Worm (Caenorhabditis elegans): ENCODE data around the gene F49C5.5.
"Not testable (repeated sequence)": the region's sequence is repeated elsewhere in the genome, so short reads cannot be mapped to it uniquely, and the experiment has no call there.

Gene F49C5.5

ce11 chrII:12541670-12542080, 4.6 kb downstream of the F49C5.5 start (continued):
- TF ChIP-seq unc-130 (GFP tag; optimal IDR thresholded peaks at IDR 0.05) (peak; percentile 62), zfp-2 (tag; optimal IDR thresholded peaks at IDR 0.05) (peak; percentile 23), lim-7 (GFP tag; IDR thresholded peaks at IDR 0.05) (peak; percentile 85), nhr-77 (tag; optimal IDR thresholded peaks at IDR 0.05) (peak; percentile 35), mes-2 (tag; optimal IDR thresholded peaks at IDR 0.05; ENCODE audit: poor library complexity, severe bottlenecking) (peak; percentile 42), hmg-1.1 (GFP tag; IDR thresholded peaks at IDR 0.05) (peak; percentile 55), egl-43 (GFP tag; IDR thresholded peaks at IDR 0.05) (peak; percentile 70; the same call in 1 of the 2 replicates), nhr-28 (tag; optimal IDR thresholded peaks at IDR 0.05) (peak; percentile 12), F49E8.2 (tag; optimal IDR thresholded peaks at IDR 0.05; ENCODE audit: borderline replicate concordance) (peak; percentile 51), ctbp-1 (GFP tag; IDR thresholded peaks at IDR 0.05) (peak; percentile 73), dve-1 (tag; optimal IDR thresholded peaks at IDR 0.05; ENCODE audit: insufficient read depth) (peak; percentile 74), spr-3 (GFP tag; optimal IDR thresholded peaks at IDR 0.05) (peak; percentile 47), F26F4.8 (GFP tag; conservative IDR thresholded peaks at IDR 0.05) (0 out of 2 replicates have a peak, but pooled peaks have one; percentile 8), F10B5.3 (tag; optimal IDR thresholded peaks at IDR 0.05) (peak; percentile 10), hif-1 (tag; optimal IDR thresholded peaks at IDR 0.05) (peak in 1 of 2 experiments; percentile 39), spr-1 (tag; optimal IDR thresholded peaks at IDR 0.05) (peak; percentile 49), pqm-1 (tag; optimal IDR thresholded peaks at IDR 0.05) (peak; percentile 11), snpc-1.2 (GFP tag; IDR thresholded peaks at IDR 0.05) (peak; percentile 66; the same call in 1 of the 2 replicates), ZK337.2 (GFP tag; IDR thresholded peaks at IDR 0.05) (0 out of 2 replicates have a peak, but pooled peaks have one; percentile 52), mxl-2 (GFP tag; conservative IDR thresholded peaks at IDR 0.05) (0 out of 2 replicates have a peak, but pooled peaks have one; percentile 27)

ce11 chrII:12539395-12539794, 6.9 kb downstream of the F49C5.5 start:
- no peak for TF ChIP-seq lim-7 (GFP tag; IDR thresholded peaks at IDR 0.05)
- TF ChIP-seq zag-1 (tag; optimal IDR thresholded peaks at IDR 0.05), result no peak
- TF ChIP-seq ceh-44 (GFP tag; IDR thresholded peaks at IDR 0.05), result no peak
- TF ChIP-seq ztf-7 (tag; optimal IDR thresholded peaks at IDR 0.05), result no peak
- no peak for TF ChIP-seq egl-27 (tag; optimal IDR thresholded peaks at IDR 0.05)
- TF ChIP-seq ceh-28 (tag; optimal IDR thresholded peaks at IDR 0.05), result no peak
- no peak for TF ChIP-seq nhr-25 (tag; optimal IDR thresholded peaks at IDR 0.05; ENCODE audit: borderline replicate concordance, insufficient read depth)
- TF ChIP-seq daf-16 (GFP tag; optimal IDR thresholded peaks at IDR 0.05), result no peak
- no peak for TF ChIP-seq daf-16 (tag; optimal IDR thresholded peaks at IDR 0.05)
- TF ChIP-seq Y75B8A.6 (GFP tag; IDR thresholded peaks at IDR 0.05), result no peak
- TF ChIP-seq unc-62 (GFP tag; optimal IDR thresholded peaks at IDR 0.05 in 1 of 2), result peak in 1 of 2 experiments; percentile 89
- TF ChIP-seq unc-62 (tag; optimal IDR thresholded peaks at IDR 0.05), result no peak
- peak; percentile 42; the same call in 1 of the 2 replicates for TF ChIP-seq egl-43 (GFP tag; IDR thresholded peaks at IDR 0.05)
- TF ChIP-seq F49E8.2 (tag; optimal IDR thresholded peaks at IDR 0.05; ENCODE audit: borderline replicate concordance), result no peak

- not testable (repeated sequence) for TF ChIP-seq nhr-28 (tag; optimal IDR thresholded peaks at IDR 0.05); lim-7 (GFP tag; IDR thresholded peaks at IDR 0.05); daf-19 (GFP tag; conservative IDR thresholded peaks at IDR 0.05)
Observed at ce11 chrII:12536203-12536602, 10.1 kb downstream of the F49C5.5 start, which contains the start of gene F49C5.3. Gene F49C5.3 (plus strand): TSS chrII:12536503.

- TF ChIP-seq lin-38 (GFP tag; IDR thresholded peaks at IDR 0.05), result no peak
- TF ChIP-seq F44E2.7 (GFP tag; IDR thresholded peaks at IDR 0.05), result no peak
- TF ChIP-seq egl-43 (GFP tag; IDR thresholded peaks at IDR 0.05), result no peak
- no peak for TF ChIP-seq F26F4.8 (GFP tag; conservative IDR thresholded peaks at IDR 0.05)
- TF ChIP-seq php-3 (GFP tag; IDR thresholded peaks at IDR 0.05), result no peak
- TF ChIP-seq snpc-1.2 (GFP tag; IDR thresholded peaks at IDR 0.05), result no peak
- no peak for TF ChIP-seq zip-11 (GFP tag; IDR thresholded peaks at IDR 0.05)
- no peak for TF ChIP-seq unc-130 (GFP tag; optimal IDR thresholded peaks at IDR 0.05)
- TF ChIP-seq dmd-6 (GFP tag; IDR thresholded peaks at IDR 0.05), result no peak
- no peak for TF ChIP-seq egl-27 (tag; optimal IDR thresholded peaks at IDR 0.05)
Observed at ce11 chrII:12535297-12535803, 11.0 kb downstream of the F49C5.5 start, which contains the start of gene nimk-1. Gene nimk-1 (plus strand): TSS chrII:12535753.

Data from whole organism, L4 larva.